Fruit fly (Drosophila melanogaster) whole organism, prepupa: ENCODE measurements around the gene CG31370.
A peak's percentile ranks its signal among the peaks of the same experiment; 100 is the strongest.

Experiments
- Blimp-1 ChIP-seq: fragments of 200-800 bp; sonication (Bioruptor generic); optimal IDR thresholded peaks from 3 replicates; lab custom pipeline; 2017; ENCODE audit warnings: missing biosample characterization, missing genetic modification characterization, mild to moderate bottlenecking, moderate library complexity, missing genetic modification reagents
- CG10631 ChIP-seq: fragments of 200-800 bp; sonication (Bioruptor generic); optimal IDR thresholded peaks from 2 replicates; lab custom pipeline; 2016; ENCODE audit warnings: missing biosample characterization, missing genetic modification characterization
- CG10669 ChIP-seq: fragments of 200-800 bp; sonication (Bioruptor generic); optimal IDR thresholded peaks from 3 replicates; lab custom pipeline; 2018; ENCODE audit warnings: missing biosample characterization, mild to moderate bottlenecking, missing genetic modification characterization, moderate library complexity
- CG11294 ChIP-seq: fragments of 200-800 bp; sonication (Bioruptor generic); IDR thresholded peaks from 2 replicates; pipeline ENCODE4 v1.3.6; 2022; ENCODE audit warnings: missing biosample characterization, missing genetic modification characterization
- CG11902 ChIP-seq: fragments of 200-800 bp; sonication (Bioruptor generic); optimal IDR thresholded peaks from 3 replicates; lab custom pipeline; 2016; ENCODE audit warnings: missing biosample characterization, missing genetic modification characterization
- CG15336 ChIP-seq: fragments of 200-800 bp; sonication (Bioruptor generic); IDR thresholded peaks from 2 replicates; pipeline ENCODE4 v1.3.6; 2022; ENCODE audit warnings: missing biosample characterization, missing genetic modification characterization
- CG1621 ChIP-seq: fragments of 200-800 bp; sonication (Bioruptor generic); optimal IDR thresholded peaks from 3 replicates; lab custom pipeline; 2018; ENCODE audit warnings: missing biosample characterization, mild to moderate bottlenecking, missing genetic modification characterization
- CG31627 ChIP-seq: fragments of 200-800 bp; sonication (Bioruptor generic); optimal IDR thresholded peaks from 3 replicates; lab custom pipeline; 2016; ENCODE audit warnings: missing biosample characterization, missing genetic modification characterization
- CG3919 ChIP-seq: fragments of 200-800 bp; sonication (Bioruptor generic); optimal IDR thresholded peaks from 3 replicates; lab custom pipeline; 2016; ENCODE audit warnings: missing biosample characterization, missing genetic modification characterization
- CG6163 ChIP-seq: fragments of 200-800 bp; sonication (Bioruptor generic); IDR thresholded peaks from 3 replicates; pipeline ENCODE4 v1.3.6; 2022; ENCODE audit warnings: missing biosample characterization, missing genetic modification characterization
- CG6792 ChIP-seq: fragments of 200-800 bp; sonication (Bioruptor generic); optimal IDR thresholded peaks from 3 replicates; lab custom pipeline; 2016; ENCODE audit warnings: missing biosample characterization, missing genetic modification characterization
- CG6808 ChIP-seq: fragments of 200-800 bp; sonication (Bioruptor generic); optimal IDR thresholded peaks from 3 replicates; lab custom pipeline; 2017; ENCODE audit warnings: missing biosample characterization, missing genetic modification characterization, mild to moderate bottlenecking, moderate library complexity, missing genetic modification reagents
- CG7368 ChIP-seq: fragments of 200-800 bp; sonication (Bioruptor generic); optimal IDR thresholded peaks from 3 replicates; lab custom pipeline; 2016; ENCODE audit warnings: missing biosample characterization, missing genetic modification characterization
- CG8119 ChIP-seq: fragments of 200-800 bp; sonication (Bioruptor generic); IDR thresholded peaks from 3 replicates; pipeline ENCODE4 v1.3.6; 2022; ENCODE audit warnings: missing biosample characterization, missing genetic modification characterization
- CG9139 ChIP-seq: fragments of 200-800 bp; sonication (Bioruptor generic); optimal IDR thresholded peaks from 3 replicates; lab custom pipeline; 2017; ENCODE audit warnings: missing biosample characterization, mild to moderate bottlenecking, missing genetic modification characterization
- Eip75B ChIP-seq: fragments of 200-800 bp; sonication (Bioruptor generic); optimal IDR thresholded peaks from 3 replicates; lab custom pipeline; 2016; ENCODE audit warnings: missing biosample characterization, missing genetic modification characterization
- Eip78C ChIP-seq: fragments of 200-800 bp; sonication (Bioruptor generic); peaks from one replicate; lab custom pipeline; 2016; ENCODE audit warnings: missing biosample characterization, missing genetic modification characterization
- Hr38 ChIP-seq: sonication (Bioruptor generic); optimal IDR thresholded peaks from 2 replicates; lab custom pipeline; 2016; ENCODE audit warnings: missing biosample characterization, missing genetic modification characterization
- Lpt ChIP-seq: fragments of 200-800 bp; sonication (Bioruptor generic); optimal IDR thresholded peaks from 3 replicates; lab custom pipeline; 2016; ENCODE audit warnings: missing biosample characterization, missing genetic modification characterization
- Met ChIP-seq: fragments of 200-800 bp; sonication (Bioruptor generic); optimal IDR thresholded peaks from 3 replicates; lab custom pipeline; 2016; ENCODE audit warnings: missing biosample characterization, missing genetic modification characterization
- Smox ChIP-seq: fragments of 200-800 bp; sonication (Bioruptor generic); optimal IDR thresholded peaks from 3 replicates; lab custom pipeline; 2016; ENCODE audit warnings: missing biosample characterization, missing genetic modification characterization
- Sox15 ChIP-seq: fragments of 200-800 bp; sonication (Bioruptor generic); optimal IDR thresholded peaks from 3 replicates; lab custom pipeline; 2016; ENCODE audit warnings: missing biosample characterization, missing genetic modification characterization
- dsx ChIP-seq: fragments of 200-800 bp; optimal IDR thresholded peaks from 3 replicates; lab custom pipeline; 2019; ENCODE audit warnings: missing biosample characterization, mild to moderate bottlenecking, missing genetic modification characterization, moderate library complexity; ENCODE audit not compliant: poor library complexity, severe bottlenecking
- eg ChIP-seq: fragments of 200-800 bp; sonication (Bioruptor generic); IDR thresholded peaks from 3 replicates; pipeline ENCODE4 v1.3.6; 2022; ENCODE audit warnings: missing biosample characterization, missing genetic modification characterization
- fd59A ChIP-seq: fragments of 200-800 bp; sonication (Bioruptor generic); optimal IDR thresholded peaks from 2 replicates; lab custom pipeline; 2017; ENCODE audit warnings: missing biosample characterization, mild to moderate bottlenecking, missing genetic modification characterization, missing genetic modification reagents
- fkh ChIP-seq: fragments of 200-800 bp; sonication (Bioruptor generic); optimal IDR thresholded peaks from 3 replicates; lab custom pipeline; 2017; ENCODE audit warnings: missing biosample characterization, mild to moderate bottlenecking, missing genetic modification characterization, moderate library complexity
- salr ChIP-seq, 2 experiments: fragments of 200-800 bp; sonication (Bioruptor generic); optimal IDR thresholded peaks; 3 replicates each; lab custom pipeline; 2016 to 2018; ENCODE audit warnings: missing biosample characterization in 2 of 2, missing genetic modification characterization in 2 of 2, mild to moderate bottlenecking in 1 of 2
- ss ChIP-seq, 2 experiments: fragments of 200-800 bp; sonication (Bioruptor generic); optimal IDR thresholded peaks; 2 replicates in 1 of 2; 3 replicates in 1 of 2; lab custom pipeline; 2017 to 2018; ENCODE audit warnings: mild to moderate bottlenecking in 2 of 2, missing biosample characterization in 2 of 2, missing genetic modification characterization in 2 of 2, moderate library complexity in 1 of 2
- svp ChIP-seq: fragments of 200-800 bp; sonication (Bioruptor generic); peaks from one replicate; lab custom pipeline; 2016; ENCODE audit warnings: missing biosample characterization, missing genetic modification characterization
- vri ChIP-seq: fragments of 200-800 bp; sonication (Bioruptor generic); optimal IDR thresholded peaks from 3 replicates; lab custom pipeline; 2016; ENCODE audit warnings: missing biosample characterization, mild to moderate bottlenecking, missing genetic modification characterization

CG31370 gene

dm6 chr3R:25303857-25304440 is 1.7 kb downstream of the CG31370 start, which contains the start of gene CG31436:
TSS of gene CG31436 (plus strand) at chr3R:25304137.
- TF ChIP-seq CG11902 (GFP tag; lab: Kevin White, UChicago) = no peak
- TF ChIP-seq Eip78C (GFP tag; lab: Kevin White, UChicago) = no peak
- peak; percentile 97 for TF ChIP-seq svp (GFP tag; lab: Kevin White, UChicago)
- no peak for TF ChIP-seq Met (GFP tag; lab: Kevin White, UChicago)
- peak; percentile 45 for TF ChIP-seq fkh
- no peak for TF ChIP-seq CG7368 (GFP tag; lab: Kevin White, UChicago)
- no peak for TF ChIP-seq CG31627 (GFP tag; lab: Kevin White, UChicago)
- TF ChIP-seq CG10669 = no peak
- no peak for TF ChIP-seq salr (GFP tag; optimal IDR thresholded peaks at IDR 0.05; lab: Kevin White, UChicago)
- TF ChIP-seq, all 60 proteins: peak for 2

dm6 chr3R:25305822-25306544 is 3.7 kb downstream of the CG31370 start:
- TF ChIP-seq CG1621 (tag; lab: Kevin White, UChicago) (no peak), CG9139 (GFP tag; lab: Kevin White, UChicago) (no peak), dsx (GFP tag; lab: Kevin White, UChicago) (no peak), CG6792 (GFP tag; lab: Kevin White, UChicago) (no peak), CG3919 (no peak), Blimp-1 (GFP tag; lab: Kevin White, UChicago) (no peak), vri (peak; percentile 26), Met (GFP tag; lab: Kevin White, UChicago) (no peak), CG11294 (no peak), fkh (peak; percentile 56), eg (GFP tag; lab: Robert Waterston, UW) (no peak)
- TF ChIP-seq, all 60 proteins: peak for 2

DNA sequence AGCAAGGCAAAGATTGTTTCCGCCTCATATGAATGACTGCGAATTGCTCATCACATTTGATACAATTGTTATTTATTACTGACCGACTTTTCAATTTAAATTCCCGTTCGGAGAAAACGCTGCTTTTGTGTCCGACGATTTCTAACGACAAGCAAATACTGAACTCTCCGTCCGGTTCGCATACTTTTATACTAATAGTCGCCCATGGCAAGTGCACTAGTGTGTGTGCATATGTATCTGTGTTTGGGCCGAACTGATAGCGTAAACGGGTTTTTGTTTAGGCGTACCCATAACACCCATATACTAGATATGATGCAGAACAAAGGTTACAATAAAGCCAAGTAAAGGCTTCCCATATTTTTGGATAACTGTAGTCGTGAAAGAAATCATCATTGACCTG is 6.0 kb downstream of the CG31370 start, which contains the start of gene CG10550:
TSS of gene CG10550 (minus strand) at position 164 of the 400 bp plus-strand sequence.
- TF ChIP-seq CG8119 (GFP tag; lab: Robert Waterston, UW) = no peak

DNA sequence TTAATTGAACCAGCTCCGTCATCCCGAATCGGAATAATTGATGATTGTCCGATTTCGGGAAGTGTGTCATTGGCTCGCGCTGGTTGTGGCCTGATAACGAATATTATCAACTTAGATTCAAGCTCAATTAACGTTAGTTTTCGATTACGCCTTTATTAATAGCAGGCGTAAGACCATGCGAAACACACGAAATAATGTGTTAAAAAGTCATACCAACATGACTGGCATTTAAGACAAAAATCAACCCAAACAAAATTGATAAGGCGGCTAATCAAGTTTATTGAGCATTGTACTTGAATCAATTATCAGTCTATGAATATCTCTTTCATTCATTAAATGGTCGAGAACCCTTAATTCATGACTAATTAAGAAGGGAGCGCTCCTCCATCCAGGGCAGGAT is 6.9 kb downstream of the CG31370 start:
- TF ChIP-seq vri = peak; percentile 9
- TF ChIP-seq Sox15 (GFP tag; lab: Kevin White, UChicago) = no peak
- TF ChIP-seq, all 60 proteins: peak for 1

DNA sequence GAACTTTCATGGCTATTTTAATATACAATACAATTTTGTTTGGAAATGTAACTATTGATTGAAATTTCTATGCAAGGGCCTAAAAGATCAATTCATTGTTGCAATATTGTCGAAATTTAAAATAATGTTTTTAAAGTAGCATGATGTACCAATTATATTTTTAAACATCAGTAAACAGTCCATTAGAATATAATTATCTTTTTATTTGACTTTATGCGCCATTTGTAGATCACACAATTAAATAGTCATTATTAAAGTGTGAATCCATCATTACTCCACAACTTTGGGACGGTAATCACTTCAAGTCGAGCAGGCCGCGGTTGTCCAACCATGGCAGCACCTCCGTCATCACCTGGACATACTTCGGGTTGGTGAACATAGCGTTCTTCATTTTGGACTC is 8.6 kb downstream of the CG31370 start, which contains the start of gene CG31099:
TSS of gene CG31099 (minus strand) at position 101 of the 400 bp plus-strand sequence.
- TF ChIP-seq Eip75B (no peak), fd59A (no peak), Hr38 (GFP tag; lab: Kevin White, UChicago) (no peak), Smox (no peak), CG11294 (no peak)

dm6 chr3R:25312583-25312982 is 10.3 kb downstream of the CG31370 start:
- TF ChIP-seq CG15336 (no peak), Met (GFP tag; lab: Kevin White, UChicago) (no peak)

DNA sequence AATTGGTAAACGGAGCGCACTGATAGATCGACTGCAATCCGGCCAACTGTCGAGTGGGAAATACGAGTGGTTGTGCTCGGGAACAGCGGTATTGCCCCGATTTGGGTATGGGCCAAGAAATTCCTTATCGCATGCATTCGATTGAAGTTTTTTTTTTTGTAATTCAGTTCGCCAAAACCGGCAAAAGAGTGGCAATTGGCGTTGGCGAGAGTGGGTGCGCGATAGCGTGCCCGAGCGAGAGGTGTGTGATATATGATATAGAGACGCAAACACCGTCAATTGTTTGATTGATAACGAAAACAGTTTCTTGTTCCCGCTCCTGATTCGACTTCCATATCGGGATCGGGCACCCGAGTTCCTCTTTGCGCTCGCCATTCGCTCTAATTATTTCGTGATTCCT is 11.5 kb downstream of the CG31370 start, which contains the start of gene CG31087:
TSS of gene CG31087 (minus strand) at position 63 of the 400 bp plus-strand sequence.
- TF ChIP-seq Eip75B (no peak), dsx (GFP tag; lab: Kevin White, UChicago) (no peak), CG10631 (GFP tag; lab: Kevin White, UChicago) (no peak), Lpt (no peak), CG6808 (no peak), vri (peak; percentile 55), ss (GFP tag; optimal IDR thresholded peaks at IDR 0.05; lab: Kevin White, UChicago) (no peak), CG6163 (GFP tag; lab: Robert Waterston, UW) (no peak)
